Worm (Caenorhabditis elegans) whole organism, mixed stage, embryonic: ENCODE data around the gene phy-4.

Experiments used
- M03D4.4 ChIP-seq: sonication (generic microtip); optimal IDR thresholded peaks from 2 replicates; lab custom pipeline; 2017; ENCODE audit warnings: mild to moderate bottlenecking, missing genetic modification characterization, missing compliant biosample characterization
- bed-3 ChIP-seq: fragments of 200-800 bp; sonication (Bioruptor generic); optimal IDR thresholded peaks from 3 replicates; lab custom pipeline; 2018; ENCODE audit warnings: mild to moderate bottlenecking, missing genetic modification characterization, moderate library complexity, missing compliant biosample characterization
- blmp-1 ChIP-seq: fragments of 150-350 bp; optimal IDR thresholded peaks from 2 replicates; lab custom pipeline; 2014; ENCODE audit warnings: missing biosample characterization, missing genetic modification characterization
- ceh-39 ChIP-seq: fragments of 150-350 bp; optimal IDR thresholded peaks from 2 replicates; lab custom pipeline; 2014; ENCODE audit warnings: missing biosample characterization, missing genetic modification characterization
- ceh-43 ChIP-seq: fragments of 200-800 bp; sonication (Bioruptor generic); optimal IDR thresholded peaks from 2 replicates; lab custom pipeline; 2018; ENCODE audit warnings: mild to moderate bottlenecking, missing genetic modification characterization, moderate library complexity, missing compliant biosample characterization
- ceh-83 ChIP-seq: fragments of 200-800 bp; sonication (Bioruptor generic); optimal IDR thresholded peaks from 2 replicates; lab custom pipeline; 2018; ENCODE audit warnings: mild to moderate bottlenecking, missing genetic modification characterization, missing compliant biosample characterization
- cnd-1 ChIP-seq: fragments of 200-800 bp; sonication (Bioruptor generic); optimal IDR thresholded peaks from 2 replicates; lab custom pipeline; 2018; ENCODE audit warnings: mild to moderate bottlenecking, missing genetic modification characterization, missing compliant biosample characterization
- drap-1 ChIP-seq: fragments of 200-800 bp; sonication (Bioruptor generic); optimal IDR thresholded peaks from 3 replicates; lab custom pipeline; 2018; ENCODE audit warnings: mild to moderate bottlenecking, missing genetic modification characterization, missing compliant biosample characterization
- elt-1 ChIP-seq: sonication (generic microtip); optimal IDR thresholded peaks from 2 replicates; lab custom pipeline; 2017; ENCODE audit warnings: missing genetic modification characterization, mild to moderate bottlenecking, missing compliant biosample characterization, antibody characterized with exemption, moderate library complexity, borderline replicate concordance; ENCODE audit not compliant: insufficient read depth
- elt-3 ChIP-seq: fragments of 150-350 bp; optimal IDR thresholded peaks from 2 replicates; lab custom pipeline; 2014; ENCODE audit warnings: missing biosample characterization, missing genetic modification characterization
- ham-2 ChIP-seq: fragments of 200-800 bp; sonication (Bioruptor generic); optimal IDR thresholded peaks from 2 replicates; lab custom pipeline; 2018; ENCODE audit warnings: mild to moderate bottlenecking, missing genetic modification characterization, missing compliant biosample characterization
- hlh-1 ChIP-seq: fragments of 150-350 bp; optimal IDR thresholded peaks from 2 replicates; lab custom pipeline; 2014; ENCODE audit warnings: missing biosample characterization, missing genetic modification reagents, missing genetic modification characterization
- lin-13 ChIP-seq: fragments of 150-350 bp; optimal IDR thresholded peaks from 2 replicates; lab custom pipeline; 2014; ENCODE audit warnings: missing biosample characterization, missing genetic modification characterization
- lin-32 ChIP-seq: fragments of 200-800 bp; sonication (Bioruptor generic); optimal IDR thresholded peaks from 2 replicates; lab custom pipeline; 2018; ENCODE audit warnings: mild to moderate bottlenecking, missing genetic modification characterization, missing compliant biosample characterization
- lsy-2 ChIP-seq: fragments of 150-350 bp; optimal IDR thresholded peaks from 2 replicates; lab custom pipeline; 2014; ENCODE audit warnings: missing biosample characterization, missing genetic modification characterization
- mab-5 ChIP-seq: fragments of 150-350 bp; optimal IDR thresholded peaks from 2 replicates; lab custom pipeline; 2014; ENCODE audit warnings: missing biosample characterization, missing genetic modification characterization
- mep-1 ChIP-seq: fragments of 150-350 bp; optimal IDR thresholded peaks from 2 replicates; lab custom pipeline; 2017; ENCODE audit warnings: missing biosample characterization, missing genetic modification reagents, missing genetic modification characterization, inconsistent platforms
- mls-2 ChIP-seq: sonication (generic microtip); optimal IDR thresholded peaks from 2 replicates; lab custom pipeline; 2016; ENCODE audit warnings: mild to moderate bottlenecking, missing genetic modification characterization, moderate library complexity, missing compliant biosample characterization
- nhr-12 ChIP-seq: fragments of 150-350 bp; optimal IDR thresholded peaks from 2 replicates; lab custom pipeline; 2014; ENCODE audit warnings: missing biosample characterization, missing genetic modification characterization
- nhr-2 ChIP-seq: fragments of 150-350 bp; optimal IDR thresholded peaks from 2 replicates; lab custom pipeline; 2014; ENCODE audit warnings: missing biosample characterization, missing genetic modification characterization
- nhr-237 ChIP-seq: fragments of 150-350 bp; optimal IDR thresholded peaks from 2 replicates; lab custom pipeline; 2014; ENCODE audit warnings: missing biosample characterization, missing genetic modification characterization
- nhr-28 ChIP-seq: fragments of 150-350 bp; optimal IDR thresholded peaks from 2 replicates; lab custom pipeline; 2014; ENCODE audit warnings: missing biosample characterization, missing genetic modification characterization
- nhr-76 ChIP-seq: sonication (generic microtip); optimal IDR thresholded peaks from 2 replicates; lab custom pipeline; 2017; ENCODE audit warnings: missing biosample characterization, missing genetic modification characterization
- pha-4 ChIP-seq: fragments of 150-350 bp; optimal IDR thresholded peaks from 2 replicates; lab custom pipeline; 2018; ENCODE audit warnings: missing biosample characterization, missing genetic modification reagents, missing genetic modification characterization
- sem-2 ChIP-seq: fragments of 200-800 bp; sonication (Bioruptor generic); optimal IDR thresholded peaks from 2 replicates; lab custom pipeline; 2018; ENCODE audit warnings: mild to moderate bottlenecking, missing genetic modification characterization, missing compliant biosample characterization
- sptf-1 ChIP-seq: sonication (generic microtip); optimal IDR thresholded peaks from 2 replicates; lab custom pipeline; 2017; ENCODE audit warnings: mild to moderate bottlenecking, missing genetic modification characterization, moderate library complexity, missing compliant biosample characterization
- unc-120 ChIP-seq: sonication (generic microtip); optimal IDR thresholded peaks from 2 replicates; lab custom pipeline; 2017; ENCODE audit warnings: missing genetic modification characterization, missing compliant biosample characterization; ENCODE audit not compliant: poor library complexity, severe bottlenecking
- unc-39 ChIP-seq: fragments of 150-350 bp; optimal IDR thresholded peaks from 2 replicates; lab custom pipeline; 2014; ENCODE audit warnings: missing biosample characterization, missing genetic modification characterization
- zip-8 ChIP-seq: fragments of 150-350 bp; optimal IDR thresholded peaks from 2 replicates; lab custom pipeline; 2014; ENCODE audit warnings: missing biosample characterization, missing genetic modification characterization
- ztf-11 ChIP-seq: fragments of 150-350 bp; optimal IDR thresholded peaks from 2 replicates; lab custom pipeline; 2014; ENCODE audit warnings: missing biosample characterization, missing genetic modification characterization

phy-4 gene

ce11 chrV:19546673-19547072 is 33.2 kb upstream of the phy-4 start:
- no peak for TF ChIP-seq elt-1 (tag; lab: Kevin White, UChicago)
- TF ChIP-seq nhr-237 (tag; lab: Kevin White, UChicago), result no peak
- TF ChIP-seq unc-120 (tag; lab: Kevin White, UChicago), result peak; percentile 9
- TF ChIP-seq hlh-1 (tag; lab: Kevin White, UChicago), result peak; percentile 57
- no peak for TF ChIP-seq elt-3 (tag; lab: Kevin White, UChicago)
- TF ChIP-seq pha-4, result no peak

DNA sequence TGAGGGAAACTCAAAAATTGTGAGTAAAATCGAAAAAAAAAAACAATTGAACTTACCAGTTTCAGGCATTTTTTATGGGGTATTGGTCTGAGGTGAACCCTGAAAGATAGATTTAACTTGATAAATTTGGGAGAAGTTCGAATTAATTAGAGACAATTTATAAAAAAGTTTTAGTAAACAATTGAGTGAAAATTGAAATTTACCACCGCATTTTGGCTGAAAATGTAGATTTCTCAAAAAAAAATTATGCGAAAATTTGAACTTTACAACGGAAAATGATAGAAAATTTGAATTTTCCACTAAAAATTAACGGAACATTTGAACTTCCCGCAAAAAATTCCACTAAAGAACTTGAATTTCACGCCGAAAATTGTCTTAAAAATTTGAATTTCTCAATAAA is 32.6 kb upstream of the phy-4 start, which contains the start of gene Y43F8B.1:
Gene Y43F8B.1 (minus strand): TSS at position 101 of the 400 bp plus-strand sequence.
- TF ChIP-seq elt-3 (tag; lab: Kevin White, UChicago) (no peak), nhr-2 (no peak), nhr-12 (tag; lab: Kevin White, UChicago) (no peak), mls-2 (tag; lab: Kevin White, UChicago) (no peak), nhr-28 (tag; lab: Kevin White, UChicago) (no peak), mab-5 (tag; lab: Kevin White, UChicago) (no peak), mep-1 (no peak), sptf-1 (tag; lab: Kevin White, UChicago) (no peak), blmp-1 (tag; lab: Kevin White, UChicago) (no peak), cnd-1 (tag; lab: Kevin White, UChicago) (no peak), hlh-1 (tag; lab: Kevin White, UChicago) (no peak), unc-39 (tag; lab: Kevin White, UChicago) (no peak), ceh-43 (GFP tag; lab: Kevin White, UChicago) (no peak), ceh-39 (tag; lab: Kevin White, UChicago) (no peak), elt-1 (tag; lab: Kevin White, UChicago) (no peak), lsy-2 (tag; lab: Kevin White, UChicago) (no peak), bed-3 (GFP tag; lab: Kevin White, UChicago) (no peak), lin-13 (tag; lab: Kevin White, UChicago) (no peak), drap-1 (GFP tag; lab: Kevin White, UChicago) (no peak)

DNA sequence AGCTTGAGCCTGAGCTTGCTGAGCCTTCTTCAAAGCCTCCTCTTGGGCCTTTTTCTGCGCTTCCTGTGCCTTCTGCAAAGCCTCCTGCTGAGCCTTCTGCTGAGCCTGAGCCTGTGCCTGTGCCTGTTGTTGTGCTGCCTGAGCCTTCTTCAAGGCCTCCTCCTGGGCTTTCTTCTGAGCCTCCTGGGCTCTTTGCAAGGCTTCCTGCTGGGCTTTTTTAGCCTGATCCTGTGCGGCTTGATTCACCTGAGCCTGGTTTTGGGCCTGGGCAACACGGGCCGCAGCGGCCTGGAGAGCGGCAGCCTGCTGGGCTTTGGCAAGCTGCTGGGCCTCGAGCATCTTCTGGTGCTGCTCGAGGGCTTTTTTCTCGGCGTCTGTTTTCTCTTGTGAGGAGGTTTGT is 31.6 kb upstream of the phy-4 start:
- no peak for TF ChIP-seq M03D4.4 (tag; lab: Kevin White, UChicago)
- no peak for TF ChIP-seq nhr-76
- TF ChIP-seq unc-120 (tag; lab: Kevin White, UChicago), result no peak
- TF ChIP-seq, all 35 proteins: peak for 0

DNA sequence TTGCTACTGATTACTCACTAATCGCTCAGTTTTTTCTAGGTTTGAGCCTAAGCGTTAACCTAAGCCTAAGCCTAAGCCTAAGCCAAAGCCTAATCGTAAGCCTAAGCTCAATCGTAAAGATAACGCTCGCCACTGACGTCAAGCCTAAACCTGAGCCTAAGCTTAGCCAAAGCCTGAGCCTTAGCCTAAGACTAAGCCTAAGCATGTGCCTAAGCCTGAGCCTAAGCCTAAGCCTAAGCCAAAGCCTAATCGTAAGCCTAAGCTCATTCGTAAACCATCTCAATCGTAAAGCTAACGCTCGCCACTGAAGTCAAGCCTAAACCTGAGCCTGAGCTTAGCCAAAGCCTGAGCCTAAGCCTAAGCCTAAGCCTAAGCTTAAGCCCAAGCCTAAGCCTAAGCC is 30.1 kb upstream of the phy-4 start:
- TF ChIP-seq ham-2 (GFP tag; lab: Kevin White, UChicago) (peak; percentile 40), lin-13 (tag; lab: Kevin White, UChicago) (no peak), elt-3 (tag; lab: Kevin White, UChicago) (no peak)

ce11 chrV:19540916-19541315 is 27.5 kb upstream of the phy-4 start:
- peak; percentile 0 for TF ChIP-seq drap-1 (GFP tag; lab: Kevin White, UChicago)
- peak; percentile 33 for TF ChIP-seq sptf-1 (tag; lab: Kevin White, UChicago)
- no peak for TF ChIP-seq zip-8 (tag; lab: Kevin White, UChicago)
- TF ChIP-seq, all 35 proteins: peak for 2

DNA sequence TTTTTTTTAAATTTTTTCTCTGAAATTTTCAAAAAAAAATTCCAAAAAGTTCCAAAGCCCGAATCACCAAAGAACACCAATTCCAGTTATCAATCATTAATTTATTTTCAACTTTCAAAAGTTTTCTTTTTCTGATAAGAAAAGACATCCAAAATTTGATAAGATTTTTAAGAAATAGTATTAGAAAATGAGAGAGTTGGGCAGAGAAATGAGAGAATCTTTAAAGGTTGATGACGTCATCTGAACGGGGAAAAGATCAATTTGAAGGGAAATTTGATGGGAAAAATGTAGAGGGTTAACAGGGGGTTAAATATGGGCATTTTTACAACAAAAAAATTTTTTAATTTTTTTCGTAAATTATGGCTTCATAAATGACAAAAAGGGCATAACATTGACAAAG is 20.0 kb upstream of the phy-4 start:
- peak; percentile 31 for TF ChIP-seq zip-8 (tag; lab: Kevin White, UChicago)
- no peak for TF ChIP-seq lin-32 (GFP tag; lab: Kevin White, UChicago)

DNA sequence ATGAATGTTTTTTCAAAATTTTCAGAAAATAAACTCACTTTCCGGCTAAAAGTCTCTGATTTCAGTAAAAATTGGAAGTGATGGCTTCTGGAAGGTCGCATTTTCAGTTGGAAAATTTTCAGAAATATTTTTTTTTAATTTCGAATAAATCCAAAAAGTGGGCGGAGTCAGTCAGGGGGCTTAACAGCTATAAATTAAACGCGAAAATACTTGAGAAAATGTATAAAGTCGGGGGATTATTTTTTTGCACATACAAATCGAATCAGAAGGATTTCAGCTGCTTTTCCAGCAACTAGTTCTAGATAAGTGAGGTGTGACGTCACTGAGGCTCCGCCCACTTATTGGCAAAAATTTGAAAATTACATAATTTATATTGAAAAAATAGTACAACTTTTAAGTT is 19.6 kb upstream of the phy-4 start, which contains the start of gene Y43F8B.2:
Gene Y43F8B.2 (minus strand): TSS at position 101 of the 400 bp plus-strand sequence.
- TF ChIP-seq sem-2 (GFP tag; lab: Kevin White, UChicago) (no peak), ceh-43 (GFP tag; lab: Kevin White, UChicago) (no peak), nhr-12 (tag; lab: Kevin White, UChicago) (no peak), ham-2 (GFP tag; lab: Kevin White, UChicago) (no peak), mls-2 (tag; lab: Kevin White, UChicago) (no peak), ztf-11 (tag; lab: Kevin White, UChicago) (no peak), nhr-237 (tag; lab: Kevin White, UChicago) (no peak), ceh-83 (GFP tag; lab: Kevin White, UChicago) (no peak), nhr-28 (tag; lab: Kevin White, UChicago) (no peak), nhr-2 (no peak)
